Worm (Caenorhabditis elegans): ENCODE data around the gene srj-53.

- TF ChIP-seq snpc-4 (tag; optimal IDR thresholded peaks at IDR 0.05) (no peak), nhr-237 (tag; optimal IDR thresholded peaks at IDR 0.05) (no peak), fos-1 (tag; optimal IDR thresholded peaks at IDR 0.05) (peak; percentile 22), elt-3 (tag; optimal IDR thresholded peaks at IDR 0.05) (no peak), nhr-12 (tag; optimal IDR thresholded peaks at IDR 0.05) (no peak), Y55F3AM.14 (GFP tag; optimal IDR thresholded peaks at IDR 0.05) (peak; percentile 81), ztf-1 (GFP tag; conservative IDR thresholded peaks at IDR 0.05) (0 out of 2 replicates have a peak, but pooled peaks have one; percentile 14)
Measured at ce11 chrV:727484-728351, 33.2 kb upstream of the srj-53 start, which contains the start of the genes icl-1 and srh-2.

All from whole organism, L2 larva.